Worm (Caenorhabditis elegans) whole organism, L4/young adult: ENCODE data around the gene nhr-202.

ENCODE experiments used
- W03F9.2 ChIP-seq: fragments of 150-350 bp; optimal IDR thresholded peaks from 2 replicates; lab custom pipeline; 2014; ENCODE audit warnings: missing biosample characterization, missing genetic modification characterization
- dao-5 ChIP-seq: sonication (generic microtip); optimal IDR thresholded peaks from 2 replicates; lab custom pipeline; 2016; ENCODE audit warnings: missing genotype, missing genetic modification characterization, moderate library complexity, missing compliant biosample characterization
- him-1 ChIP-seq: sonication (generic microtip); optimal IDR thresholded peaks from 2 replicates; lab custom pipeline; 2016; ENCODE audit warnings: missing genotype, missing genetic modification reagents, missing genetic modification characterization, missing compliant biosample characterization

- TF ChIP-seq W03F9.2 (tag; lab: Kevin White, UChicago) (no peak), him-1 (tag; lab: Kevin White, UChicago) (no peak), dao-5 (no peak)
Measured at ce11 chrV:491432-491831, 29.0 kb downstream of the nhr-202 start, which contains the start of gene str-196.
